Worm (Caenorhabditis elegans) whole organism, late embryonic: ENCODE data around the gene inso-1.

Experiments used
- C08G9.2 ChIP-seq: sonication (generic microtip); optimal IDR thresholded peaks from 2 replicates; lab custom pipeline; 2016; ENCODE audit warnings: mild to moderate bottlenecking, missing genetic modification characterization, moderate library complexity, missing compliant biosample characterization
- K09A11.1 ChIP-seq: sonication (generic microtip); optimal IDR thresholded peaks from 2 replicates; lab custom pipeline; 2017; ENCODE audit warnings: antibody characterized with exemption, mild to moderate bottlenecking, missing genetic modification characterization, missing compliant biosample characterization; ENCODE audit not compliant: insufficient read depth
- Y22D7AL.16 ChIP-seq: sonication (generic microtip); optimal IDR thresholded peaks from 2 replicates; lab custom pipeline; 2016; ENCODE audit warnings: missing genetic modification characterization, missing compliant biosample characterization
- ahr-1 ChIP-seq: sonication (generic microtip); optimal IDR thresholded peaks from 2 replicates; lab custom pipeline; 2016; ENCODE audit warnings: missing genetic modification characterization, missing compliant biosample characterization
- ama-1 ChIP-seq: fragments of 150-350 bp; optimal IDR thresholded peaks from 2 replicates; lab custom pipeline; 2014
- ceh-14 ChIP-seq: sonication (generic microtip); optimal IDR thresholded peaks from 2 replicates; lab custom pipeline; 2016; ENCODE audit warnings: missing genotype, missing genetic modification characterization, missing compliant biosample characterization
- ceh-24 ChIP-seq: sonication (generic microtip); optimal IDR thresholded peaks from 2 replicates; lab custom pipeline; 2016; ENCODE audit warnings: mild to moderate bottlenecking, missing genetic modification characterization, missing compliant biosample characterization
- ceh-31 ChIP-seq: sonication (generic microtip); optimal IDR thresholded peaks from 2 replicates; lab custom pipeline; 2016; ENCODE audit warnings: missing genetic modification characterization, missing compliant biosample characterization
- ceh-34 ChIP-seq: sonication (generic microtip); optimal IDR thresholded peaks from 2 replicates; lab custom pipeline; 2016; ENCODE audit warnings: mild to moderate bottlenecking, missing genetic modification characterization, missing compliant biosample characterization
- ceh-45 ChIP-seq: fragments of 200-800 bp; sonication (Bioruptor generic); IDR thresholded peaks from 2 replicates; pipeline ENCODE4 v1.3.6; 2022; ENCODE audit warnings: missing genetic modification reagents, missing genetic modification characterization, missing compliant biosample characterization
- ceh-6 ChIP-seq: fragments of 200-800 bp; sonication (Bioruptor generic); optimal IDR thresholded peaks from 2 replicates; lab custom pipeline; 2018; ENCODE audit warnings: mild to moderate bottlenecking, missing genetic modification characterization, missing compliant biosample characterization
- che-1 ChIP-seq: sonication (generic microtip); optimal IDR thresholded peaks from 2 replicates; lab custom pipeline; 2016; ENCODE audit warnings: mild to moderate bottlenecking, missing genetic modification characterization, missing compliant biosample characterization
- dve-1 ChIP-seq: sonication (generic microtip); optimal IDR thresholded peaks from 2 replicates; lab custom pipeline; 2017; ENCODE audit warnings: antibody characterized with exemption, mild to moderate bottlenecking, missing genetic modification characterization, missing compliant biosample characterization
- elt-2 ChIP-seq: sonication (generic microtip); optimal IDR thresholded peaks from 2 replicates; lab custom pipeline; 2016; ENCODE audit warnings: missing genetic modification reagents, missing genetic modification characterization, missing compliant biosample characterization
- ets-4 ChIP-seq: sonication (generic microtip); optimal IDR thresholded peaks from 2 replicates; lab custom pipeline; 2016; ENCODE audit warnings: missing genetic modification characterization, missing compliant biosample characterization
- eyg-1 ChIP-seq: sonication (generic microtip); optimal IDR thresholded peaks from 2 replicates; lab custom pipeline; 2016; ENCODE audit warnings: missing genotype, missing genetic modification characterization, missing compliant biosample characterization
- fax-1 ChIP-seq: sonication (generic microtip); optimal IDR thresholded peaks from 2 replicates; lab custom pipeline; 2016; ENCODE audit warnings: missing genotype, missing genetic modification characterization, missing compliant biosample characterization
- fkh-6 ChIP-seq: sonication (generic microtip); optimal IDR thresholded peaks from 2 replicates; lab custom pipeline; 2016; ENCODE audit warnings: missing genetic modification characterization, missing compliant biosample characterization
- gmeb-2 ChIP-seq: sonication (generic microtip); optimal IDR thresholded peaks from 2 replicates; lab custom pipeline; 2016; ENCODE audit warnings: missing genetic modification characterization, inconsistent platforms, missing compliant biosample characterization
- hlh-15 ChIP-seq: sonication (generic microtip); optimal IDR thresholded peaks from 2 replicates; lab custom pipeline; 2016; ENCODE audit warnings: missing genetic modification characterization, missing compliant biosample characterization
- hlh-30 ChIP-seq: sonication (generic microtip); optimal IDR thresholded peaks from 2 replicates; lab custom pipeline; 2017; ENCODE audit warnings: antibody characterized with exemption, missing genetic modification characterization, missing compliant biosample characterization; ENCODE audit not compliant: insufficient read depth
- hlh-6 ChIP-seq: sonication (generic microtip); optimal IDR thresholded peaks from 2 replicates; lab custom pipeline; 2016; ENCODE audit warnings: missing genotype, missing genetic modification characterization, missing compliant biosample characterization
- hlh-8 ChIP-seq: sonication (generic microtip); optimal IDR thresholded peaks from 2 replicates; lab custom pipeline; 2016; ENCODE audit warnings: missing genotype, missing genetic modification characterization, missing compliant biosample characterization
- lim-6 ChIP-seq: sonication (generic microtip); optimal IDR thresholded peaks from 2 replicates; lab custom pipeline; 2016; ENCODE audit warnings: missing genetic modification characterization, missing compliant biosample characterization
- madf-2 ChIP-seq: sonication (generic microtip); optimal IDR thresholded peaks from 2 replicates; lab custom pipeline; 2017; ENCODE audit warnings: missing genetic modification characterization, missing compliant biosample characterization
- mec-3 ChIP-seq: sonication (generic microtip); optimal IDR thresholded peaks from 2 replicates; lab custom pipeline; 2016; ENCODE audit warnings: borderline replicate concordance, missing genetic modification characterization, missing compliant biosample characterization
- nfya-1 ChIP-seq: sonication (generic microtip); optimal IDR thresholded peaks from 2 replicates; lab custom pipeline; 2017; ENCODE audit warnings: missing genetic modification characterization, mild to moderate bottlenecking, missing compliant biosample characterization, antibody characterized with exemption, moderate library complexity
- odd-2 ChIP-seq: sonication (generic microtip); optimal IDR thresholded peaks from 2 replicates; lab custom pipeline; 2017; ENCODE audit warnings: antibody characterized with exemption, mild to moderate bottlenecking, missing genetic modification characterization, missing compliant biosample characterization
- pag-3 ChIP-seq: sonication (generic microtip); optimal IDR thresholded peaks from 2 replicates; lab custom pipeline; 2016; ENCODE audit warnings: missing compliant biosample characterization, missing genetic modification characterization, borderline replicate concordance
- pat-9 ChIP-seq: fragments of 200-800 bp; sonication (Bioruptor generic); optimal IDR thresholded peaks from 2 replicates; lab custom pipeline; 2018; ENCODE audit warnings: mild to moderate bottlenecking, missing genetic modification characterization, moderate library complexity, missing compliant biosample characterization
- pax-1 ChIP-seq: fragments of 150-350 bp; optimal IDR thresholded peaks from 2 replicates; lab custom pipeline; 2014; ENCODE audit warnings: missing biosample characterization, missing genetic modification characterization
- pha-2 ChIP-seq: sonication (generic microtip); optimal IDR thresholded peaks from 2 replicates; lab custom pipeline; 2017; ENCODE audit warnings: mild to moderate bottlenecking, missing genetic modification characterization, missing compliant biosample characterization
- pha-4 ChIP-seq: fragments of 150-350 bp; optimal IDR thresholded peaks from 2 replicates; lab custom pipeline; 2018; ENCODE audit warnings: missing biosample characterization, missing genetic modification reagents, missing genetic modification characterization
- pqm-1 ChIP-seq: sonication (generic microtip); optimal IDR thresholded peaks from 2 replicates; lab custom pipeline; 2016; ENCODE audit warnings: missing genetic modification characterization, missing compliant biosample characterization
- pros-1 ChIP-seq: fragments of 150-350 bp; optimal IDR thresholded peaks from 2 replicates; lab custom pipeline; 2014; ENCODE audit warnings: missing biosample characterization, missing genetic modification reagents, missing genetic modification characterization
- ref-2 ChIP-seq: sonication (generic microtip); optimal IDR thresholded peaks from 2 replicates; lab custom pipeline; 2016; ENCODE audit warnings: missing genetic modification characterization, missing compliant biosample characterization
- rnt-1 ChIP-seq: sonication (generic microtip); optimal IDR thresholded peaks from 2 replicates; lab custom pipeline; 2016; ENCODE audit warnings: missing genetic modification characterization, missing compliant biosample characterization
- sdc-2 ChIP-seq: sonication (generic microtip); optimal IDR thresholded peaks from 2 replicates; lab custom pipeline; 2016; ENCODE audit warnings: missing genotype, missing genetic modification characterization, missing compliant biosample characterization
- syd-9 ChIP-seq: sonication (generic microtip); optimal IDR thresholded peaks from 2 replicates; lab custom pipeline; 2016; ENCODE audit warnings: mild to moderate bottlenecking, missing genetic modification characterization, moderate library complexity, missing compliant biosample characterization
- tbx-2 ChIP-seq: sonication (generic microtip); optimal IDR thresholded peaks from 2 replicates; lab custom pipeline; 2016; ENCODE audit warnings: missing genetic modification characterization, missing compliant biosample characterization
- unc-3 ChIP-seq, 2 experiments: fragments of 200-800 bp in 1 of 2; sonication (Bioruptor generic) in 1 of 2; sonication (generic microtip) in 1 of 2; conservative IDR thresholded peaks in 1 of 2; optimal IDR thresholded peaks in 1 of 2; 2 replicates each; pipeline versions ENCODE4 v1.3.6 to Lab custom; 2016 to 2022; ENCODE audit warnings: missing compliant biosample characterization in 2 of 2, missing genetic modification characterization in 2 of 2, missing genetic modification reagents in 1 of 2
- unc-55 ChIP-seq: sonication (generic microtip); optimal IDR thresholded peaks from 2 replicates; lab custom pipeline; 2017; ENCODE audit warnings: missing biosample characterization, missing genetic modification reagents, missing genetic modification characterization
- zip-5 ChIP-seq: sonication (generic microtip); optimal IDR thresholded peaks from 2 replicates; lab custom pipeline; 2016; ENCODE audit warnings: missing genetic modification characterization, missing compliant biosample characterization
- ztf-16 ChIP-seq: sonication (generic microtip); optimal IDR thresholded peaks from 2 replicates; lab custom pipeline; 2017; ENCODE audit warnings: missing genetic modification characterization, missing compliant biosample characterization

Gene inso-1

DNA sequence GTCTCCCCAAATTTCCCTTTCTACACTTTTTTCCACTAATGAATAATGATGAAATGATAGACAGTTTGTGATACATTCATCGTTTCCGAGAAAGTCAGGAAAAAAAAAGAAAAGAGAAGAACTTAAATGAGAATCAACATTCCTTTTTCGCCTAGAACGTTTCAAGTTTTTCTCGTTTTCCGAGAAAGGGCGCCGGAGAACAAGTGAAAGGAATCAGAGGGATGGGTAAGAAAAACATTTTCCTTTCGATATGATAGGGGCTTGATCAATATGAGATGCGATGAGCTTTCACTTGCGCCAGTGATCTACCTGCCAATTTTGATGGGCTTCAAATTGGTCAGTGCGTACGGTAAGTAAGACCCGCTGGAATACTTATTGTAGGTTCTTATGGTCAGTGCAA lies 9.5 kb downstream of the inso-1 start:
- TF ChIP-seq mec-3: no peak
- no peak for TF ChIP-seq gmeb-2
- no peak for TF ChIP-seq C08G9.2 (tag; lab: Kevin White, UChicago)
- TF ChIP-seq unc-55 (GFP tag; lab: Kevin White, UChicago): no peak
- no peak for TF ChIP-seq ceh-34 (tag; lab: Kevin White, UChicago)
- TF ChIP-seq fkh-6: no peak
- TF ChIP-seq ztf-16 (tag; lab: Kevin White, UChicago): no peak
- TF ChIP-seq ceh-45 (GFP tag; lab: Robert Waterston, UW): no peak
- no peak for TF ChIP-seq ama-1 (lab: Kevin White, UChicago)
- no peak for TF ChIP-seq Y22D7AL.16
- no peak for TF ChIP-seq pha-2
- no peak for TF ChIP-seq zip-5

DNA sequence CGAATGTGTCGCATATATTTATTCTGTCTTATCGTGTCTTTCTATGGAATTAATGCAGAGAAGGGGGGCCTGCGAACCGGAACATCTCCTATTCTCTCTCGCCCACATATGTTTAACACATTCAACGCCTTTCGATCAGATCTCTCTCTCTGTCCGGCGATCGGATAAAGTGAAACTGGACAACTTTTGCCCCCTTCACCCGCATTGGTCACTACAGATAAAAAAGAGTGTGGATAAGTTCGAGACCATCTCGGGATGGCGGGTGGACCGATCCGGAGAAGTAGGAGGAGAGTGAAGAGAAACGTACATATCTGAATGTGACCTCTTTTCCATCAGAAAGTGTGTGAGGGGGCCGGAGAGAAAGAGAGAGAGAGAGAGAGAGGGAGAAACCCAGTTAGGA lies 11.1 kb downstream of the inso-1 start, which contains the start of gene H42K12.3:
H42K12.3 (plus strand) TSS at position 308 of the 400 bp plus-strand sequence.
- TF ChIP-seq pag-3 (tag; lab: Kevin White, UChicago): no peak
- no peak for TF ChIP-seq K09A11.1 (tag; lab: Kevin White, UChicago)
- no peak for TF ChIP-seq dve-1 (tag; lab: Kevin White, UChicago)
- peak; percentile 27 for TF ChIP-seq sdc-2 (tag; lab: Kevin White, UChicago)
- no peak for TF ChIP-seq pax-1 (tag; lab: Kevin White, UChicago)
- TF ChIP-seq pros-1 (tag; lab: Kevin White, UChicago): no peak
- no peak for TF ChIP-seq ceh-34 (tag; lab: Kevin White, UChicago)
- peak; percentile 32 for TF ChIP-seq rnt-1
- no peak for TF ChIP-seq hlh-8 (tag; lab: Kevin White, UChicago)
- TF ChIP-seq ceh-24 (tag; lab: Kevin White, UChicago): no peak
- no peak for TF ChIP-seq tbx-2 (tag; lab: Kevin White, UChicago)
- TF ChIP-seq hlh-15 (tag; lab: Kevin White, UChicago): no peak
- no peak for TF ChIP-seq gmeb-2

- peak; percentile 30 for TF ChIP-seq elt-2 (tag; lab: Kevin White, UChicago)
- TF ChIP-seq ceh-24 (tag; lab: Kevin White, UChicago): no peak
- TF ChIP-seq hlh-6 (tag; lab: Kevin White, UChicago): no peak
- no peak for TF ChIP-seq hlh-8 (tag; lab: Kevin White, UChicago)
Observed at ce11 chrX:1311577-1311976, 11.6 kb downstream of the inso-1 start.

DNA sequence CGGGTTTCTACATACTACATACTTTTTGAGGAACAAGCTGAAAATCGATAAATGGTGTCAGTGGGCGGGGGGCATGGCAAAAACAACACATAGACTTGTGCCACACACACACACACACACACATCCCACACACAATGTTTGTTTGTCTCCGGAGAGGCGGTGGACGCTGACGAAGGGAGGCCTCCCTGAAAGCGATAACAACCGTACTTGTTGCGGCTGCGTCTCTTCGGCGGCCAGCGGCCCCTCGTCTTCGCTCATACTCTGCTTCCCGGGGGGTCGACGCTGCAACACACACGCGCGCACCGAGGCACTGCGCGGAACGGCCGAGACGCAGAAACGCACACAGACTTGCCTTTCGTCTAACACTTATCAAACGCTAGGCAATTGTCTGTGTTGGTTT lies 19.8 kb downstream of the inso-1 start:
- TF ChIP-seq ceh-14 (no peak), pros-1 (tag; lab: Kevin White, UChicago) (peak; percentile 82), pha-2 (peak; percentile 19), odd-2 (no peak), Y22D7AL.16 (no peak), fax-1 (tag; lab: Kevin White, UChicago) (peak; percentile 51), ceh-31 (tag; lab: Kevin White, UChicago) (peak; percentile 68), madf-2 (tag; lab: Kevin White, UChicago) (peak; percentile 26), ahr-1 (peak; percentile 1), pqm-1 (peak; percentile 70), ref-2 (tag; lab: Kevin White, UChicago) (peak; percentile 76), rnt-1 (peak; percentile 46), zip-5 (no peak), ceh-6 (GFP tag; lab: Kevin White, UChicago) (no peak), ceh-34 (tag; lab: Kevin White, UChicago) (peak; percentile 34), gmeb-2 (no peak), dve-1 (tag; lab: Kevin White, UChicago) (peak; percentile 35), ets-4 (peak; percentile 36), C08G9.2 (tag; lab: Kevin White, UChicago) (peak; percentile 61), tbx-2 (tag; lab: Kevin White, UChicago) (peak; percentile 81), che-1 (tag; lab: Kevin White, UChicago) (no peak), eyg-1 (tag; lab: Kevin White, UChicago) (peak; percentile 24), elt-2 (tag; lab: Kevin White, UChicago) (peak; percentile 87), unc-3 (GFP tag; conservative IDR thresholded peaks at IDR 0.05; lab: Robert Waterston, UW) (no peak), unc-3 (tag; optimal IDR thresholded peaks at IDR 0.05; lab: Kevin White, UChicago) (no peak), pax-1 (tag; lab: Kevin White, UChicago) (no peak), lim-6 (tag; lab: Kevin White, UChicago) (peak; percentile 28), nfya-1 (tag; lab: Kevin White, UChicago) (peak; percentile 30), hlh-8 (tag; lab: Kevin White, UChicago) (peak; percentile 9), sdc-2 (tag; lab: Kevin White, UChicago) (peak; percentile 94), syd-9 (no peak), pha-4 (tag; lab: Kevin White, UChicago) (no peak), hlh-30 (tag; lab: Kevin White, UChicago) (no peak), pat-9 (tag; lab: Kevin White, UChicago) (peak; percentile 13)
